ENCODE assay signal across 4 fruit fly cellular contexts in genomic region chr3L:10418401-10418800, dm6.
A peak's percentile ranks its signal among the peaks of the same experiment; 100 is the strongest.
TF ChIP-seq lines count a peak whose summit lies in the region.

No protein-coding gene starts in this region.

- TF ChIP-seq CTCF in whole organism, embryonic (GFP tag; optimal IDR thresholded peaks at IDR 0.05; lab: Kevin White, UChicago) = no peak

TF ChIP-seq in whole organism, embryonic, 481 proteins besides CTCF, POLR2A, EP300 and RAD21:
- peak; percentile 29 for TF ChIP-seq nom (GFP tag; optimal IDR thresholded peaks at IDR 0.05; lab: Kevin White, UChicago)
- peak; percentile 65 for TF ChIP-seq scrt (GFP tag; optimal IDR thresholded peaks at IDR 0.05; lab: Kevin White, UChicago)
- no peak for TF ChIP-seq Poxn (GFP tag; IDR thresholded peaks at IDR 0.05; lab: Robert Waterston, UW)
- no peak for TF ChIP-seq H2.0 (GFP tag; IDR thresholded peaks at IDR 0.05; lab: Robert Waterston, UW)

TF ChIP-seq in whole organism, prepupa, 60 proteins besides CTCF, POLR2A, EP300 and RAD21:
- TF ChIP-seq achi (GFP tag; optimal IDR thresholded peaks at IDR 0.05; lab: Kevin White, UChicago) = peak; percentile 1
- peak; percentile 57 to 68 for TF ChIP-seq ss (GFP tag; optimal IDR thresholded peaks at IDR 0.05; lab: Kevin White, UChicago)
- TF ChIP-seq Blimp-1 (GFP tag; optimal IDR thresholded peaks at IDR 0.05; lab: Kevin White, UChicago) = no peak
- no peak for TF ChIP-seq Lpt (GFP tag; optimal IDR thresholded peaks at IDR 0.05; lab: Kevin White, UChicago)
- TF ChIP-seq CG6163 (GFP tag; IDR thresholded peaks at IDR 0.05; lab: Robert Waterston, UW) = 0 out of 3 replicates have a peak, but pooled peaks have one; percentile 9
- no peak for TF ChIP-seq Ets21C (GFP tag; optimal IDR thresholded peaks at IDR 0.05; lab: Kevin White, UChicago)
- peak; percentile 36 for TF ChIP-seq dsx (GFP tag; optimal IDR thresholded peaks at IDR 0.05; lab: Kevin White, UChicago; ENCODE audit: poor library complexity, severe bottlenecking)
- peak; percentile 3 for TF ChIP-seq CG3032 (tag; optimal IDR thresholded peaks at IDR 0.05; lab: Kevin White, UChicago)
- TF ChIP-seq CG6808 (GFP tag; optimal IDR thresholded peaks at IDR 0.05; lab: Kevin White, UChicago) = peak; percentile 21
- TF ChIP-seq CG1621 (tag; optimal IDR thresholded peaks at IDR 0.05; lab: Kevin White, UChicago) = peak; percentile 26
- TF ChIP-seq pdm3 (GFP tag; optimal IDR thresholded peaks at IDR 0.05; lab: Kevin White, UChicago) = no peak
- TF ChIP-seq CG6792 (GFP tag; optimal IDR thresholded peaks at IDR 0.05; lab: Kevin White, UChicago) = no peak
- TF ChIP-seq CG32006 (GFP tag; optimal IDR thresholded peaks at IDR 0.05; lab: Kevin White, UChicago) = no peak
- TF ChIP-seq CG8319 (GFP tag; optimal IDR thresholded peaks at IDR 0.05; lab: Kevin White, UChicago) = peak; percentile 21
- peak; percentile 49 for TF ChIP-seq Eip78C (GFP tag; lab: Kevin White, UChicago)
- TF ChIP-seq spab (GFP tag; optimal IDR thresholded peaks at IDR 0.05; lab: Kevin White, UChicago) = peak; percentile 30
- no peak for TF ChIP-seq Hr38 (GFP tag; optimal IDR thresholded peaks at IDR 0.05; lab: Kevin White, UChicago)

TF ChIP-seq in whole organism, pupa, 21 proteins besides CTCF, POLR2A, EP300 and RAD21:
- TF ChIP-seq Pif1A (GFP tag; optimal IDR thresholded peaks at IDR 0.05; lab: Kevin White, UChicago) (no peak), CG13204 (GFP tag; optimal IDR thresholded peaks at IDR 0.05; lab: Kevin White, UChicago) (peak; percentile 65), CG15710 (tag; optimal IDR thresholded peaks at IDR 0.05; lab: Kevin White, UChicago) (peak; percentile 21), CG34367 (tag; optimal IDR thresholded peaks at IDR 0.05; lab: Kevin White, UChicago) (peak; percentile 36), gl (tag; optimal IDR thresholded peaks at IDR 0.05; lab: Kevin White, UChicago) (peak; percentile 8)
TF ChIP-seq in whole organism, pupa: peak in this region for 4.

TF ChIP-seq in whole organism, wandering third instar larva, 38 proteins besides CTCF, POLR2A, EP300 and RAD21:
- no peak for TF ChIP-seq Mio (GFP tag; optimal IDR thresholded peaks at IDR 0.05; lab: Kevin White, UChicago)
- TF ChIP-seq rgr (GFP tag; optimal IDR thresholded peaks at IDR 0.05; lab: Kevin White, UChicago) = no peak
- peak; percentile 7 for TF ChIP-seq Hnf4 (GFP tag; optimal IDR thresholded peaks at IDR 0.05; lab: Kevin White, UChicago)
TF ChIP-seq in whole organism, wandering third instar larva: peak in this region for 1.
